Worm (Caenorhabditis elegans) whole organism, late embryonic: ENCODE measurements around the gene Y73B6BL.44.

Experiments
- Y22D7AL.16 ChIP-seq: sonication (generic microtip); optimal IDR thresholded peaks from 2 replicates; lab custom pipeline; 2016; ENCODE audit warnings: missing genetic modification characterization, missing compliant biosample characterization
- che-1 ChIP-seq: sonication (generic microtip); optimal IDR thresholded peaks from 2 replicates; lab custom pipeline; 2016; ENCODE audit warnings: mild to moderate bottlenecking, missing genetic modification characterization, missing compliant biosample characterization
- elt-2 ChIP-seq: sonication (generic microtip); optimal IDR thresholded peaks from 2 replicates; lab custom pipeline; 2016; ENCODE audit warnings: missing genetic modification reagents, missing genetic modification characterization, missing compliant biosample characterization
- fkh-10 ChIP-seq: fragments of 150-350 bp; optimal IDR thresholded peaks from 2 replicates; lab custom pipeline; 2014; ENCODE audit warnings: missing biosample characterization, missing genetic modification reagents, missing genetic modification characterization
- lin-11 ChIP-seq: fragments of 200-800 bp; sonication (Bioruptor generic); optimal IDR thresholded peaks from 2 replicates; lab custom pipeline; 2018; ENCODE audit warnings: mild to moderate bottlenecking, missing genetic modification characterization, missing compliant biosample characterization
- pha-4 ChIP-seq: fragments of 150-350 bp; optimal IDR thresholded peaks from 2 replicates; lab custom pipeline; 2018; ENCODE audit warnings: missing biosample characterization, missing genetic modification reagents, missing genetic modification characterization
- unc-3 ChIP-seq, 2 experiments: fragments of 200-800 bp in 1 of 2; sonication (Bioruptor generic) in 1 of 2; sonication (generic microtip) in 1 of 2; conservative IDR thresholded peaks in 1 of 2; optimal IDR thresholded peaks in 1 of 2; 2 replicates each; pipeline versions ENCODE4 v1.3.6 to Lab custom; 2016 to 2022; ENCODE audit warnings: missing compliant biosample characterization in 2 of 2, missing genetic modification characterization in 2 of 2, missing genetic modification reagents in 1 of 2
- unc-42 ChIP-seq: sonication (generic microtip); optimal IDR thresholded peaks from 2 replicates; lab custom pipeline; 2016; ENCODE audit warnings: missing genotype, missing genetic modification characterization, missing compliant biosample characterization

DNA sequence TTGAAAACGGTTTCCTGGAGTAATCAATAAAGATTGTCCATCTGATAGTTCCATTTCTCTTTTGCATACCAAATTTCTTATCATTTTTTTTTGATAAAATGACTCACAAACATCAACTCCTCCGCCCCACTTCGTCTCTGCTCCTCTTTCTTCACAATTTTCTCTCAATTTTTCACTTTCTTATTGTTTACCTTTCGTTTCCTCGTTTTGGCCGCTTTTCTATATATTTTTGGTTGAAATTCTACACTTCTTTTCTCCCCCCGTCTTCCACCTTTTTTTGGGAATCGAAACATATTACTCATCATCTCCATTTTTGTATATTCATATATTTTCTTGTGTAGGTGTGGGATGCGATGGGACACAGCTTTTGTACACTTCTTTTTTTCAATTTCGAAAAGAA, 9.3 kb downstream of the Y73B6BL.44 start:
- TF ChIP-seq pha-4 (tag; lab: Kevin White, UChicago) = no peak
- TF ChIP-seq elt-2 (tag; lab: Kevin White, UChicago) = peak; percentile 26
- TF ChIP-seq che-1 (tag; lab: Kevin White, UChicago) = no peak
- TF ChIP-seq Y22D7AL.16 (tag; lab: Kevin White, UChicago) = no peak
- TF ChIP-seq lin-11 (tag; lab: Kevin White, UChicago) = no peak
- TF ChIP-seq unc-3 (GFP tag; conservative IDR thresholded peaks at IDR 0.05; lab: Robert Waterston, UW) = no peak
- TF ChIP-seq unc-3 (tag; optimal IDR thresholded peaks at IDR 0.05; lab: Kevin White, UChicago) = no peak
- TF ChIP-seq fkh-10 (GFP tag; lab: Kevin White, UChicago) = no peak
- no peak for TF ChIP-seq unc-42 (tag; lab: Kevin White, UChicago)
